Worm (Caenorhabditis elegans) whole organism, young adult: Measurements from ENCODE around the gene nsph-4.3.

ENCODE experiments used
- B0019.2 ChIP-seq: fragments of 200-800 bp; sonication (Bioruptor generic); conservative IDR thresholded peaks from 2 replicates; pipeline ENCODE4 v1.3.6; 2022; ENCODE audit warnings: missing genetic modification reagents, missing genetic modification characterization, missing compliant biosample characterization
- B0261.1 ChIP-seq: sonication (generic microtip); optimal IDR thresholded peaks from 2 replicates; lab custom pipeline; 2016; ENCODE audit warnings: mild to moderate bottlenecking, missing genetic modification characterization, moderate library complexity, missing compliant biosample characterization
- B0336.3 ChIP-seq: fragments of 200-800 bp; sonication (Bioruptor generic); IDR thresholded peaks from 2 replicates; pipeline ENCODE4 v1.3.6; 2022; ENCODE audit warnings: missing genetic modification characterization, missing compliant biosample characterization
- C06A6.2 ChIP-seq: fragments of 200-800 bp; sonication (Bioruptor generic); conservative IDR thresholded peaks from 2 replicates; pipeline ENCODE4 v1.3.6; 2022; ENCODE audit warnings: missing genetic modification characterization, missing compliant biosample characterization
- C17E4.6 ChIP-seq: fragments of 200-800 bp; sonication (Bioruptor generic); IDR thresholded peaks from 2 replicates; pipeline ENCODE4 v1.3.6; 2022; ENCODE audit warnings: missing genetic modification reagents, missing genetic modification characterization, missing compliant biosample characterization
- D2030.7 ChIP-seq: fragments of 200-800 bp; sonication (Bioruptor generic); IDR thresholded peaks from 2 replicates; pipeline ENCODE4 v1.3.6; 2022; ENCODE audit warnings: missing genetic modification reagents, missing genetic modification characterization, missing compliant biosample characterization
- F22D6.2 ChIP-seq: sonication (generic microtip); optimal IDR thresholded peaks from 2 replicates; lab custom pipeline; 2016; ENCODE audit warnings: mild to moderate bottlenecking, missing genetic modification characterization, missing compliant biosample characterization
- F23B12.7 ChIP-seq: sonication (generic microtip); optimal IDR thresholded peaks from 2 replicates; lab custom pipeline; 2017; ENCODE audit warnings: missing genetic modification characterization, mild to moderate bottlenecking, missing compliant biosample characterization, antibody characterized with exemption, moderate library complexity; ENCODE audit not compliant: insufficient read depth
- F33H1.4 ChIP-seq: fragments of 200-800 bp; sonication (Bioruptor generic); IDR thresholded peaks from 2 replicates; pipeline ENCODE4 v1.3.6; 2022; ENCODE audit warnings: missing genetic modification reagents, missing genetic modification characterization, missing compliant biosample characterization
- F49E8.2 ChIP-seq: sonication (generic microtip); optimal IDR thresholded peaks from 3 replicates; lab custom pipeline; 2017; ENCODE audit warnings: missing genetic modification characterization, mild to moderate bottlenecking, missing compliant biosample characterization, antibody characterized with exemption, moderate library complexity; ENCODE audit not compliant: insufficient read depth
- Y53F4B.3 ChIP-seq: fragments of 200-800 bp; sonication (Bioruptor generic); IDR thresholded peaks from 2 replicates; pipeline ENCODE4 v1.3.6; 2022; ENCODE audit warnings: missing genetic modification reagents, missing genetic modification characterization, missing compliant biosample characterization
- Y56A3A.18 ChIP-seq: fragments of 200-800 bp; sonication (Bioruptor generic); IDR thresholded peaks from 2 replicates; pipeline ENCODE4 v1.3.6; 2022; ENCODE audit warnings: missing genetic modification reagents, missing genetic modification characterization, missing compliant biosample characterization
- Y95B8A.8 ChIP-seq: fragments of 200-800 bp; sonication (Bioruptor generic); IDR thresholded peaks from 2 replicates; pipeline ENCODE4 v1.3.6; 2022; ENCODE audit warnings: missing genetic modification reagents, missing genetic modification characterization, missing compliant biosample characterization
- akir-1 ChIP-seq: fragments of 200-800 bp; sonication (Bioruptor generic); optimal IDR thresholded peaks from 2 replicates; lab custom pipeline; 2018; ENCODE audit warnings: mild to moderate bottlenecking, missing genetic modification characterization, moderate library complexity, missing compliant biosample characterization
- attf-3 ChIP-seq: fragments of 200-800 bp; sonication (Bioruptor generic); conservative IDR thresholded peaks from 2 replicates; pipeline ENCODE4 v1.3.6; 2022; ENCODE audit warnings: missing genetic modification reagents, missing genetic modification characterization, missing compliant biosample characterization
- attf-5 ChIP-seq: fragments of 200-800 bp; sonication (Bioruptor generic); optimal IDR thresholded peaks from 2 replicates; lab custom pipeline; 2018; ENCODE audit warnings: mild to moderate bottlenecking, missing genetic modification characterization, missing compliant biosample characterization
- bed-1 ChIP-seq: fragments of 200-800 bp; sonication (Bioruptor generic); IDR thresholded peaks from 2 replicates; pipeline ENCODE4 v1.3.6; 2022; ENCODE audit warnings: missing genetic modification reagents, missing genetic modification characterization, missing compliant biosample characterization
- bed-2 ChIP-seq: fragments of 200-800 bp; sonication (Bioruptor generic); IDR thresholded peaks from 2 replicates; pipeline ENCODE4 v1.3.6; 2022; ENCODE audit warnings: missing genetic modification reagents, missing genetic modification characterization, missing compliant biosample characterization
- ceh-100 ChIP-seq: fragments of 200-800 bp; sonication (Bioruptor generic); IDR thresholded peaks from 2 replicates; pipeline ENCODE4 v1.3.6; 2022; ENCODE audit warnings: missing genetic modification reagents, missing genetic modification characterization, missing compliant biosample characterization
- ceh-40 ChIP-seq: fragments of 200-800 bp; sonication (Bioruptor generic); IDR thresholded peaks from 2 replicates; pipeline ENCODE4 v1.3.6; 2022; ENCODE audit warnings: missing genetic modification characterization, missing compliant biosample characterization
- ceh-91 ChIP-seq: fragments of 200-800 bp; sonication (Bioruptor generic); IDR thresholded peaks from 2 replicates; pipeline ENCODE4 v1.3.6; 2022; ENCODE audit warnings: missing genetic modification reagents, missing genetic modification characterization, missing compliant biosample characterization
- chd-7 ChIP-seq: sonication (generic microtip); optimal IDR thresholded peaks from 2 replicates; lab custom pipeline; 2016; ENCODE audit warnings: mild to moderate bottlenecking, missing genetic modification characterization, moderate library complexity, missing compliant biosample characterization
- dox-1 ChIP-seq: fragments of 200-800 bp; sonication (Bioruptor generic); IDR thresholded peaks from 2 replicates; pipeline ENCODE4 v1.3.6; 2022; ENCODE audit warnings: missing genetic modification reagents, missing genetic modification characterization, missing compliant biosample characterization
- dpff-1 ChIP-seq: sonication (generic microtip); optimal IDR thresholded peaks from 2 replicates; lab custom pipeline; 2017; ENCODE audit warnings: mild to moderate bottlenecking, missing genetic modification characterization, missing compliant biosample characterization
- dpl-1 ChIP-seq: fragments of 150-350 bp; optimal IDR thresholded peaks from 2 replicates; lab custom pipeline; 2014; ENCODE audit warnings: missing biosample characterization, missing genetic modification reagents, missing genetic modification characterization
- egl-44 ChIP-seq: fragments of 200-800 bp; sonication (Bioruptor generic); IDR thresholded peaks from 2 replicates; pipeline ENCODE4 v1.3.6; 2022; ENCODE audit warnings: missing genetic modification reagents, missing genetic modification characterization, missing compliant biosample characterization
- egrh-3 ChIP-seq: fragments of 200-800 bp; sonication (Bioruptor generic); IDR thresholded peaks from 2 replicates; pipeline ENCODE4 v1.3.6; 2022; ENCODE audit warnings: missing genetic modification reagents, missing genetic modification characterization, missing compliant biosample characterization
- fkh-3 ChIP-seq: sonication (generic microtip); optimal IDR thresholded peaks from 2 replicates; lab custom pipeline; 2016; ENCODE audit warnings: mild to moderate bottlenecking, missing genetic modification characterization, missing compliant biosample characterization
- hlh-12 ChIP-seq: sonication (generic microtip); optimal IDR thresholded peaks from 2 replicates; lab custom pipeline; 2016; ENCODE audit warnings: missing genetic modification characterization, missing compliant biosample characterization
- hrde-1 ChIP-seq: sonication (generic microtip); optimal IDR thresholded peaks from 2 replicates; lab custom pipeline; 2016; ENCODE audit warnings: missing genetic modification characterization, mild to moderate bottlenecking, missing compliant biosample characterization, moderate library complexity, missing genotype, missing genetic modification reagents, borderline replicate concordance
- lag-1 ChIP-seq: fragments of 200-800 bp; sonication (Bioruptor generic); IDR thresholded peaks from 2 replicates; pipeline ENCODE4 v1.3.6; 2022; ENCODE audit warnings: missing genetic modification reagents, missing genetic modification characterization, missing compliant biosample characterization
- lin-54 ChIP-seq: fragments of 200-800 bp; sonication (Bioruptor generic); optimal IDR thresholded peaks from 2 replicates; lab custom pipeline; 2018; ENCODE audit warnings: mild to moderate bottlenecking, missing genetic modification characterization, missing compliant biosample characterization
- lsy-27 ChIP-seq: sonication (generic microtip); optimal IDR thresholded peaks from 2 replicates; lab custom pipeline; 2017; ENCODE audit warnings: missing genetic modification characterization, mild to moderate bottlenecking, missing compliant biosample characterization, antibody characterized with exemption, missing genotype, borderline replicate concordance; ENCODE audit not compliant: insufficient read depth
- mcd-1 ChIP-seq: fragments of 200-800 bp; sonication (Bioruptor generic); IDR thresholded peaks from 2 replicates; pipeline ENCODE4 v1.3.6; 2022; ENCODE audit warnings: missing genetic modification reagents, missing genetic modification characterization, missing compliant biosample characterization
- mel-28 ChIP-seq: sonication (generic microtip); optimal IDR thresholded peaks from 2 replicates; lab custom pipeline; 2016; ENCODE audit warnings: borderline replicate concordance, mild to moderate bottlenecking, missing genetic modification characterization, missing compliant biosample characterization
- mxl-1 ChIP-seq: sonication (generic microtip); optimal IDR thresholded peaks from 2 replicates; lab custom pipeline; 2016; ENCODE audit warnings: missing genetic modification characterization, missing compliant biosample characterization
- nfya-2 ChIP-seq: fragments of 200-800 bp; sonication (Bioruptor generic); IDR thresholded peaks from 2 replicates; pipeline ENCODE4 v1.3.6; 2022; ENCODE audit warnings: missing genetic modification reagents, missing genetic modification characterization, missing compliant biosample characterization
- nhr-120 ChIP-seq: fragments of 200-800 bp; sonication (Bioruptor generic); IDR thresholded peaks from 2 replicates; pipeline ENCODE4 v1.3.6; 2022; ENCODE audit warnings: missing genetic modification characterization, missing compliant biosample characterization
- nhr-27 ChIP-seq: fragments of 200-800 bp; sonication (Bioruptor generic); optimal IDR thresholded peaks from 2 replicates; lab custom pipeline; 2018; ENCODE audit warnings: mild to moderate bottlenecking, missing genetic modification characterization, moderate library complexity, missing compliant biosample characterization
- pbrm-1 ChIP-seq: fragments of 200-800 bp; sonication (Bioruptor generic); IDR thresholded peaks from 2 replicates; pipeline ENCODE4 v1.3.6; 2022; ENCODE audit warnings: missing genetic modification reagents, missing genetic modification characterization, missing compliant biosample characterization
- rec-8 ChIP-seq, 2 experiments: sonication (generic microtip); optimal IDR thresholded peaks; 2 replicates each; lab custom pipeline; 2016; ENCODE audit warnings: mild to moderate bottlenecking in 2 of 2, missing genetic modification characterization in 2 of 2, missing genetic modification reagents in 2 of 2, missing genotype in 2 of 2, missing biosample characterization in 1 of 2, missing compliant biosample characterization in 1 of 2, moderate library complexity in 1 of 2
- rpc-1 ChIP-seq, 2 experiments: fragments of 150-350 bp in 1 of 2; sonication (generic microtip) in 1 of 2; optimal IDR thresholded peaks; 2 replicates each; lab custom pipeline; 2014 to 2018; ENCODE audit warnings: missing biosample characterization in 1 of 2, missing genetic modification characterization in 1 of 2, missing genetic modification reagents in 1 of 2, missing genotype in 1 of 2
- snpc-1.3 ChIP-seq: sonication (generic microtip); optimal IDR thresholded peaks from 2 replicates; lab custom pipeline; 2017; ENCODE audit warnings: missing genetic modification characterization, mild to moderate bottlenecking, missing compliant biosample characterization, antibody characterized with exemption, moderate library complexity, missing genotype, missing genetic modification reagents; ENCODE audit not compliant: insufficient read depth
- snpc-3.4 ChIP-seq: sonication (generic microtip); optimal IDR thresholded peaks from 2 replicates; lab custom pipeline; 2017; ENCODE audit warnings: missing genetic modification characterization, mild to moderate bottlenecking, missing compliant biosample characterization, antibody characterized with exemption, moderate library complexity, missing genotype, missing genetic modification reagents
- tbp1 ChIP-seq: fragments of 200-800 bp; sonication (Bioruptor generic); optimal IDR thresholded peaks from 2 replicates; lab custom pipeline; 2018; ENCODE audit warnings: mild to moderate bottlenecking, missing genetic modification characterization, missing compliant biosample characterization
- tbx-9 ChIP-seq: sonication (generic microtip); optimal IDR thresholded peaks from 2 replicates; lab custom pipeline; 2016; ENCODE audit warnings: borderline replicate concordance, missing genetic modification characterization, inconsistent platforms, missing compliant biosample characterization
- unc-130 ChIP-seq: sonication (generic microtip); optimal IDR thresholded peaks from 2 replicates; lab custom pipeline; 2016; ENCODE audit warnings: missing genetic modification reagents, missing genetic modification characterization, missing compliant biosample characterization
- ztf-3 ChIP-seq: fragments of 200-800 bp; sonication (Bioruptor generic); optimal IDR thresholded peaks from 2 replicates; lab custom pipeline; 2018; ENCODE audit warnings: mild to moderate bottlenecking, missing genetic modification characterization, missing compliant biosample characterization

Gene nsph-4.3

DNA sequence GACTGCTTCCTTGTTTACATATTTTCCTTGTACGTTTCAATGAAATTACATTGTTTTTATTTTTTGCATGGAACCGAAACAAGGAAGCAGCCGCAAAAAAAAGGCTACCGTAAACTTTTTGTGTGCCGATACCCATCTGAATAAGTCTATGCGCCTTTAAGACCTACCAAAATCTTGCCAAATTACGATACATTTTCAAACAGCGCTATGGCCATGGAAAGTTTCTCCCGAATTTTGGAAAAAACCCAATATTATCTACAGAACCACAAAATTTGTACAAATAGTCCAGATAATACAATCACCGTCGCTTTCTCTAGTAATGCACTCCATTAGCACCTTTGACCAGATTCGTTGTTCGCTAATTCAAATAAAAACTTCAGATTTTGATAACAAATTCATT, 37.3 kb downstream of the nsph-4.3 start (continued):
- TF ChIP-seq dox-1 (GFP tag; lab: Robert Waterston, UW) (no peak), nfya-2 (GFP tag; lab: Robert Waterston, UW) (no peak), tbp1 (GFP tag; lab: Kevin White, UChicago) (no peak), Y53F4B.3 (no peak), attf-5 (GFP tag; lab: Kevin White, UChicago) (no peak), hlh-12 (tag; lab: Kevin White, UChicago) (no peak), F22D6.2 (tag; lab: Kevin White, UChicago) (no peak), B0019.2 (no peak), chd-7 (tag; lab: Kevin White, UChicago) (no peak), attf-3 (no peak), egrh-3 (GFP tag; lab: Robert Waterston, UW) (no peak), mel-28 (no peak), mxl-1 (no peak), dpff-1 (tag; lab: Kevin White, UChicago) (no peak), ceh-40 (GFP tag; lab: Robert Waterston, UW) (no peak), ceh-100 (GFP tag; lab: Robert Waterston, UW) (peak; percentile 20; the same call in 1 of the 2 replicates), Y95B8A.8 (GFP tag; lab: Robert Waterston, UW) (no peak), B0261.1 (tag; lab: Kevin White, UChicago) (no peak), bed-2 (GFP tag; lab: Robert Waterston, UW) (no peak), rec-8 (tag; optimal IDR thresholded peaks at IDR 0.05; lab: Kevin White, UChicago) (no peak), snpc-1.3 (tag; lab: Kevin White, UChicago) (no peak), F33H1.4 (GFP tag; lab: Robert Waterston, UW) (no peak), ztf-3 (no peak), tbx-9 (tag; lab: Kevin White, UChicago) (no peak), mcd-1 (no peak), Y56A3A.18 (GFP tag; lab: Robert Waterston, UW) (peak; percentile 78), F23B12.7 (tag; lab: Kevin White, UChicago) (no peak), ceh-91 (GFP tag; lab: Robert Waterston, UW) (no peak), C06A6.2 (GFP tag; lab: Robert Waterston, UW) (no peak), hrde-1 (tag; lab: Kevin White, UChicago) (peak; percentile 76), egl-44 (GFP tag; lab: Robert Waterston, UW) (no peak), lin-54 (GFP tag; lab: Kevin White, UChicago) (peak; percentile 49), dpl-1 (GFP tag; lab: Kevin White, UChicago) (no peak), bed-1 (no peak), C17E4.6 (GFP tag; lab: Robert Waterston, UW) (0 out of 2 replicates have a peak, but pooled peaks have one; percentile 33), nhr-120 (GFP tag; lab: Robert Waterston, UW) (no peak), D2030.7 (GFP tag; lab: Robert Waterston, UW) (peak; percentile 27; the same call in 1 of the 2 replicates), nhr-27 (tag; lab: Kevin White, UChicago) (no peak), B0336.3 (GFP tag; lab: Robert Waterston, UW) (peak; percentile 76), unc-130 (GFP tag; lab: Kevin White, UChicago) (no peak), lag-1 (GFP tag; lab: Robert Waterston, UW) (no peak), fkh-3 (tag; lab: Kevin White, UChicago) (no peak), snpc-3.4 (peak; percentile 13), pbrm-1 (GFP tag; lab: Robert Waterston, UW) (no peak), rpc-1 (optimal IDR thresholded peaks at IDR 0.05; lab: Kevin White, UChicago) (no peak), rpc-1 (tag; optimal IDR thresholded peaks at IDR 0.05; lab: Kevin White, UChicago) (no peak), akir-1 (no peak), F49E8.2 (peak; percentile 50), lsy-27 (no peak)
